Fruit fly (Drosophila melanogaster) whole organism, pupa: Measurements from ENCODE around the gene CG14452.

Source experiments
- CG10348 ChIP-seq: fragments of 200-800 bp; sonication (Bioruptor generic); IDR thresholded peaks from 2 replicates; pipeline ENCODE4 v1.3.6; 2022; ENCODE audit warnings: missing biosample characterization, missing genetic modification characterization
- CG12605 ChIP-seq: fragments of 200-800 bp; sonication (Bioruptor generic); IDR thresholded peaks from 2 replicates; pipeline ENCODE4 v1.3.6; 2022; ENCODE audit warnings: missing biosample characterization, missing genetic modification characterization
- CG13204 ChIP-seq: fragments of 200-800 bp; sonication (Bioruptor generic); optimal IDR thresholded peaks from 2 replicates; lab custom pipeline; 2018; ENCODE audit warnings: missing biosample characterization, mild to moderate bottlenecking, missing genetic modification characterization, moderate library complexity
- CG14655 ChIP-seq: fragments of 200-800 bp; sonication (Bioruptor generic); optimal IDR thresholded peaks from 3 replicates; lab custom pipeline; 2017; ENCODE audit warnings: mild to moderate bottlenecking, missing biosample characterization, missing genetic modification reagents, missing genetic modification characterization
- CG15710 ChIP-seq: fragments of 200-800 bp; sonication (Bioruptor generic); optimal IDR thresholded peaks from 2 replicates; lab custom pipeline; 2018; ENCODE audit warnings: missing biosample characterization, mild to moderate bottlenecking, missing genetic modification characterization, moderate library complexity
- CG17806 ChIP-seq: fragments of 200-800 bp; sonication (Bioruptor generic); optimal IDR thresholded peaks from 2 replicates; lab custom pipeline; 2018; ENCODE audit warnings: missing biosample characterization, mild to moderate bottlenecking, missing genetic modification characterization, moderate library complexity
- CG32121 ChIP-seq: fragments of 200-800 bp; sonication (Bioruptor generic); IDR thresholded peaks from 2 replicates; pipeline ENCODE4 v1.3.6; 2022; ENCODE audit warnings: missing biosample characterization, missing genetic modification characterization
- CG34367 ChIP-seq: fragments of 200-800 bp; sonication (Bioruptor generic); optimal IDR thresholded peaks from 2 replicates; lab custom pipeline; 2018; ENCODE audit warnings: missing biosample characterization, mild to moderate bottlenecking, missing genetic modification characterization
- CG4496 ChIP-seq: fragments of 200-800 bp; sonication (Bioruptor generic); IDR thresholded peaks from 3 replicates; pipeline ENCODE4 v1.3.6; 2022; ENCODE audit warnings: missing biosample characterization, missing genetic modification characterization
- CG8159 ChIP-seq: fragments of 200-800 bp; sonication (Bioruptor generic); optimal IDR thresholded peaks from 3 replicates; lab custom pipeline; 2018; ENCODE audit warnings: missing biosample characterization, mild to moderate bottlenecking, missing genetic modification characterization, moderate library complexity
- CG8301 ChIP-seq: fragments of 200-800 bp; sonication (Bioruptor generic); optimal IDR thresholded peaks from 2 replicates; lab custom pipeline; 2018; ENCODE audit warnings: missing biosample characterization, mild to moderate bottlenecking, missing genetic modification characterization
- CG9948 ChIP-seq: fragments of 200-800 bp; sonication (Bioruptor generic); optimal IDR thresholded peaks from 2 replicates; lab custom pipeline; 2018; ENCODE audit warnings: missing biosample characterization, mild to moderate bottlenecking, missing genetic modification characterization, moderate library complexity
- D1 ChIP-seq: fragments of 200-800 bp; sonication (Bioruptor generic); optimal IDR thresholded peaks from 2 replicates; lab custom pipeline; 2018; ENCODE audit warnings: missing biosample characterization, mild to moderate bottlenecking, missing genetic modification characterization, moderate library complexity
- EcR ChIP-seq: fragments of 200-800 bp; sonication (Bioruptor generic); optimal IDR thresholded peaks from 3 replicates; lab custom pipeline; 2019; ENCODE audit warnings: missing biosample characterization, missing genetic modification characterization, mild to moderate bottlenecking, moderate library complexity, missing genetic modification reagents
- Ets98B ChIP-seq: fragments of 200-800 bp; sonication (Bioruptor generic); IDR thresholded peaks from 2 replicates; pipeline ENCODE4 v1.3.6; 2022; ENCODE audit warnings: missing biosample characterization, missing genetic modification characterization
- Pif1A ChIP-seq: fragments of 200-800 bp; sonication (Bioruptor generic); optimal IDR thresholded peaks from 3 replicates; lab custom pipeline; 2016; ENCODE audit warnings: missing biosample characterization, missing genetic modification characterization
- Pif1B ChIP-seq: fragments of 200-800 bp; sonication (Bioruptor generic); optimal IDR thresholded peaks from 3 replicates; lab custom pipeline; 2016; ENCODE audit warnings: missing biosample characterization, missing genetic modification characterization
- Snoo ChIP-seq: fragments of 200-800 bp; sonication (Bioruptor generic); optimal IDR thresholded peaks from 3 replicates; lab custom pipeline; 2017; ENCODE audit warnings: missing biosample characterization, mild to moderate bottlenecking, missing genetic modification characterization, inconsistent platforms
- fd96Ca ChIP-seq: fragments of 200-800 bp; sonication (Bioruptor generic); IDR thresholded peaks from 3 replicates; pipeline ENCODE4 v1.3.6; 2022; ENCODE audit warnings: missing biosample characterization, missing genetic modification characterization
- gl ChIP-seq: fragments of 200-800 bp; sonication (Bioruptor generic); optimal IDR thresholded peaks from 2 replicates; lab custom pipeline; 2018; ENCODE audit warnings: missing biosample characterization, mild to moderate bottlenecking, missing genetic modification characterization
- rn ChIP-seq: fragments of 200-800 bp; sonication (Bioruptor generic); IDR thresholded peaks from 2 replicates; pipeline ENCODE4 v1.3.6; 2022; ENCODE audit warnings: missing biosample characterization, missing genetic modification characterization

Gene CG14452

DNA sequence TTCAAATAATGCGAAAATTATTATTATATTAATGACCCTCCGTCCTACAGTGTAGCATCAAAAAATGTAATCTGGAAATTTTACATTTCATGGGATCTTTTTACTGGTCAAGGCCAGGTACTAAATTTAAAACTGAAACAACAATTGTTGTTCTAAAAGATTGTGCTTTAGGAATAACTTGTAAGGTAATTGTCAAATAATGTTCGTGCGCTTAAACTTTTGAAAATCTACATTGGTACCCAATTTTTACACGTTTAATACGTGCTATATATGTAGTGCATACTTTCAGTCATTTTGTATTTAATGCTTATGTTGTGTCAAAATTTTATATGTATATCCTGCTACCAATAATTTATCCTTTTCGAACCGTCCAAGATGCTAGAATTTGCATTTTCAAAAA, 37.9 kb downstream of the CG14452 start:
- TF ChIP-seq CG8159 (tag; lab: Kevin White, UChicago) (no peak), Pif1B (GFP tag; lab: Kevin White, UChicago) (no peak), rn (GFP tag; lab: Robert Waterston, UW) (no peak), D1 (no peak), CG17806 (no peak), CG32121 (GFP tag; lab: Robert Waterston, UW) (no peak), CG4496 (GFP tag; lab: Robert Waterston, UW) (no peak), CG34367 (tag; lab: Kevin White, UChicago) (no peak), EcR (GFP tag; lab: Kevin White, UChicago) (no peak), Ets98B (GFP tag; lab: Robert Waterston, UW) (no peak), CG9948 (tag; lab: Kevin White, UChicago) (no peak), Snoo (tag; lab: Kevin White, UChicago) (no peak), CG14655 (no peak), fd96Ca (GFP tag; lab: Robert Waterston, UW) (no peak), CG13204 (GFP tag; lab: Kevin White, UChicago) (no peak)
- TF ChIP-seq, all 21 proteins: peak for 0

DNA sequence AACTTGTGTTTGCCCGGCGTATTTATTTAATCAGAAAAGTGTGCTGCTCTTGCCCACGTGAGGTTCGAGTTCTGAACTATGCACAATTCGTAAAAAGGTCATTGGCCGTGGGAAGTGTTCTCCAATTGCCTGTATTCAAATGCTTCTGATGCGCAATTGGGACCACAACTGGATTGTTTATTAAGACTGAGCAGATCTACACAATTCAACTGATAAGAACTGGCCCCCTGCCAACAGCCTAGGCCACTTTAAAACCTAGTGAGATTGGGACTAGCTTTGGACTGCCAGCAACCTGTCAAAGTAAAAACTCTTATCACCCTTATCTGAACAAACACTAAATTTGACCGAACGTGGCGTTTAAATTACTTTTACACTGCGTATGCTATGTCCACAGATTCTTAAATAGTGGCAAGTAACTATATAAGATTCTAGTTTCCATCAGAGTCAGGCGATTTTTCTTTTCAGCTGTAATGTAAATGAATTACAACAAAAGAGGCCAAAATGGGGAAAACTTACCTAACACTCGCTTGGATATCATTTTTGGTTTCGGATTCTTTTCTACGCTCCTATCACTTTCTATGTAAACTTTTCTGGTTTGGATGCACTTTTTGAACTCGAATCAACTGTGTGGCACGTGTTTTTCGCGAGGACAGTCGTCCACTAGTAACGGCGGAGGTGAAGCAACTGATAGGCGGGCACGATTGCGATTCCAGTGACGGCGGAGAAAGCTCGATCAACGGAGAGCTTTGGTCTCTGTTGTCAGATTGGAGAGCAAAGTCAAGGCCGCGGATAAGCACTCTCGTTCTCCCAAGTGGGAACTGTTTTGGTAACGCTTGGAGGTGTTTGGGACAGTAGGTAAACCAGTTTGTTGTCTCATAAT, 42.2 kb downstream of the CG14452 start, which contains the start of gene CG11241:
Gene CG11241, minus strand, starts transcription at position 689 of the 880 bp plus-strand sequence.
- TF ChIP-seq EcR (GFP tag; lab: Kevin White, UChicago) (peak; percentile 79), CG14655 (no peak), CG12605 (GFP tag; lab: Robert Waterston, UW) (no peak), fd96Ca (GFP tag; lab: Robert Waterston, UW) (no peak), CG8301 (tag; lab: Kevin White, UChicago) (no peak), rn (GFP tag; lab: Robert Waterston, UW) (no peak), CG8159 (tag; lab: Kevin White, UChicago) (no peak)

DNA sequence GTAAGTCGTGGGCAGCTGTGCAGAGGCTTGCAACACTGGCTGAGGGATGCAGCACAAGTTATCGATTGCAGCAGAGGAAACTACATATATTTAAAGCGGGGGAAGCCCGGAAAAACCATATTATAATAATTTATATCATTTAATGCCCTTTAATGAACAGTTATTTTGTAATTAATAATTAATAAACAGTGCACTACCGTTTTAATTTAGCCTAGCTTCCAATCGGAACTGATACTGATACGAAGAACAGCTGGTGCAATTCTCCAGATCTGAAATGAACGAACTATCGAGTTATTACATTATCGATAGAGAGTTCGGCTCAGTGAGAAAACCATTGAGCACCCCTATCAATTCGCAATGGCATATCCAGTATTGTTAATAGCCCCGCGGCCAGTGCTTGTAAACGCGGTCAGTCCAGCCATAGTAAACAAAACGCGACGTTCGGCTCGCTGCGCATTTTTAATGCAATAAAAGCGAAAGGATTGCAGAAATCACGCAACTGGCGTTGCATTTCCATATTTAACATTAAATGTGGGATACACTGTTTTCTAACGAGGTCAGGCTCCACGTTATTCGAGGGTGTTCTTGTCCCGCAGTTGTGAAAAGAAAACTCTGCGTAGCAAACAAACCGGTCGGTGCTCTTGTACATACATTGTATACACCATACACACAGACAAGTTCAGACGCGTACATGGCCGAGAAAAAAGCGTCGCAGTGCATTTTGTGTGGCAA, 45.8 kb downstream of the CG14452 start, which contains the start of gene CG7369:
Gene CG7369, plus strand, starts transcription at position 405 of the 732 bp plus-strand sequence.
- TF ChIP-seq EcR (GFP tag; lab: Kevin White, UChicago) (peak; percentile 53), rn (GFP tag; lab: Robert Waterston, UW) (no peak; the same call in none of the 2 replicates), D1 (no peak), CG15710 (tag; lab: Kevin White, UChicago) (peak; percentile 82), CG32121 (GFP tag; lab: Robert Waterston, UW) (peak; percentile 82), gl (tag; lab: Kevin White, UChicago) (peak; percentile 30), CG8301 (tag; lab: Kevin White, UChicago) (peak; percentile 64), CG13204 (GFP tag; lab: Kevin White, UChicago) (no peak), CG4496 (GFP tag; lab: Robert Waterston, UW) (peak; percentile 84), CG14655 (peak; percentile 85), CG9948 (tag; lab: Kevin White, UChicago) (peak; percentile 67), fd96Ca (GFP tag; lab: Robert Waterston, UW) (peak; percentile 89), CG10348 (GFP tag; lab: Robert Waterston, UW) (peak; percentile 75), CG17806 (peak; percentile 71), Ets98B (GFP tag; lab: Robert Waterston, UW) (peak; percentile 74), CG12605 (GFP tag; lab: Robert Waterston, UW) (peak; percentile 52; the same call in 1 of the 2 replicates), Pif1B (GFP tag; lab: Kevin White, UChicago) (peak; percentile 84), CG8159 (tag; lab: Kevin White, UChicago) (peak; percentile 81), Snoo (tag; lab: Kevin White, UChicago) (peak; percentile 87), CG34367 (tag; lab: Kevin White, UChicago) (peak; percentile 70), Pif1A (peak; percentile 82)

DNA sequence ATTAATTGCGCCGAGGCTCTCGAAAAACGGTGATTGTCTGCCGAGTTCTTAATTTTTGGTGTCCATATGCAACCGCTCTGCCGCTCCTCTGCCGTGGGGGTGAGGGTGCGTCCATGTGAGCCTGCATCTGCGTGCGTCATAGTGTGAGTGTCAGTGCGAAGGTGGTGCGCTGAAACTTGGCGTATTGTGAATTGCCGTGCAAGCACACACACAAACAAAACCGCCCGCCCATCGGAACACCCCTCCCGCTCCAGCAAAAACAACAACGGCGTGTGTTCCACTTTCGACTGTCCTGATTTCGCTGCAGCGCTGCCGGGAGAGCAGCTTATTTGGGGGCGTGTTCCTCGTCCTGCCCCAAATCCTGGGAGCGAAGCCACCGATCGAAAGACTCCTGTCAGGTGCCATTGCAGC, 46.4 kb downstream of the CG14452 start:
- TF ChIP-seq CG4496 (GFP tag; lab: Robert Waterston, UW) (peak; percentile 74; the same call in 2 of the 3 replicates), EcR (GFP tag; lab: Kevin White, UChicago) (peak; percentile 17), CG13204 (GFP tag; lab: Kevin White, UChicago) (peak; percentile 77), CG8159 (tag; lab: Kevin White, UChicago) (no peak)

DNA sequence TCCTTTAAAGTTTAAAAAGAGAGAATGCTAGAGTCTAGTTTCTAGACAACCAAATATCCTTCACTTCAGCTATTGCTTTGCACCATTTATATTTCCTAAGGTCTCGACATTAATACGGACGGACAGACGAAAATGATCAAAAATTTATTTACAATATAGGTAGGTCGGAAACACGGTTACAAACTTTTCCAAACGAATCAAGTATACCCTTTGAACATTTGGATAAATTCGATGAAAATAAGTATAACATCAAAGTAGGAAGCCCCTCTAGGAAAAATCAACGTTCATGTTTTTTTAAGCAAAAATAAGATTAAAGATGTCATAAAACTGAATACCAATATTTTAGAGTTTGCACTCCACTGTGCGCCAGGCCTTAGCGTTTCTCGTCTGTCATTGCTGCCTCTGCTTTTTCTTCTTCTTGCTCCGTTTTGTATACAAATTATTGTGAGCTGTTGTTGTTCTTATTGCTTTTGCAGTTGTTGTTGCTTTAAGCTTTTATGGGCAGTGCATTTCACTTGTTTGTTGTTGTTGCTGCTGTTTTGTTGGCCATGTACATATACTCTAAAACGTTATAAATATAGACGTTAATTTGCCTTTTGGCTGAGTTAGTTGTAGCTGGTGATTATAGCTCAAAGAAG, 47.3 kb downstream of the CG14452 start:
- TF ChIP-seq CG17806 (peak; percentile 22), D1 (peak; percentile 54), CG14655 (no peak), CG4496 (GFP tag; lab: Robert Waterston, UW) (peak; percentile 74), CG32121 (GFP tag; lab: Robert Waterston, UW) (no peak), Ets98B (GFP tag; lab: Robert Waterston, UW) (no peak; the same call in 1 of the 2 replicates), CG13204 (GFP tag; lab: Kevin White, UChicago) (no peak), Pif1A (peak; percentile 13), CG8301 (tag; lab: Kevin White, UChicago) (peak; percentile 13), CG12605 (GFP tag; lab: Robert Waterston, UW) (no peak; the same call in 1 of the 2 replicates), fd96Ca (GFP tag; lab: Robert Waterston, UW) (no peak), Snoo (tag; lab: Kevin White, UChicago) (peak; percentile 10), EcR (GFP tag; lab: Kevin White, UChicago) (no peak), CG8159 (tag; lab: Kevin White, UChicago) (peak; percentile 49), rn (GFP tag; lab: Robert Waterston, UW) (no peak), CG15710 (tag; lab: Kevin White, UChicago) (peak; percentile 2), CG9948 (tag; lab: Kevin White, UChicago) (peak; percentile 15), CG10348 (GFP tag; lab: Robert Waterston, UW) (no peak), gl (tag; lab: Kevin White, UChicago) (no peak), CG34367 (tag; lab: Kevin White, UChicago) (no peak)
- TF ChIP-seq, all 21 proteins: peak for 9
